Worm (Caenorhabditis elegans): ENCODE results near the gene T16H12.3.
"Not testable (repeated sequence)": the region's sequence is repeated elsewhere in the genome, so short reads cannot be mapped to it uniquely, and the experiment has no call there.

The T16H12.3 gene

ce11 chrIII:10053312-10053711 is 29.8 kb downstream of the T16H12.3 start, which contains the start of gene T16G12.12:
Gene T16G12.12 (plus strand): TSS chrIII:10053612.
- not testable (repeated sequence) for TF ChIP-seq W03F9.2, dao-5, him-1 (tag; optimal IDR thresholded peaks at IDR 0.05)

ce11 chrIII:10050321-10050720 is 32.8 kb downstream of the T16H12.3 start, which contains the start of gene T16G12.3:
Gene T16G12.3 (plus strand): TSS chrIII:10050621.
- not testable (repeated sequence) for TF ChIP-seq him-1, dao-5, W03F9.2 (tag; optimal IDR thresholded peaks at IDR 0.05)

ce11 chrIII:10049682-10050081 is 33.4 kb downstream of the T16H12.3 start, which contains the start of gene T16G12.1:
Gene T16G12.1 (minus strand): TSS chrIII:10049857.
- TF ChIP-seq dao-5 (tag; optimal IDR thresholded peaks at IDR 0.05) (no peak), W03F9.2 (tag; optimal IDR thresholded peaks at IDR 0.05) (no peak), him-1 (tag; optimal IDR thresholded peaks at IDR 0.05) (no peak)

ce11 chrIII:10040013-10040412 is 43.1 kb downstream of the T16H12.3 start, which contains the start of gene T16G12.7:
Gene T16G12.7 (minus strand): TSS chrIII:10040113.
- TF ChIP-seq W03F9.2 (tag; optimal IDR thresholded peaks at IDR 0.05) (no peak), dao-5 (tag; optimal IDR thresholded peaks at IDR 0.05) (no peak), him-1 (tag; optimal IDR thresholded peaks at IDR 0.05) (no peak)

DNA sequence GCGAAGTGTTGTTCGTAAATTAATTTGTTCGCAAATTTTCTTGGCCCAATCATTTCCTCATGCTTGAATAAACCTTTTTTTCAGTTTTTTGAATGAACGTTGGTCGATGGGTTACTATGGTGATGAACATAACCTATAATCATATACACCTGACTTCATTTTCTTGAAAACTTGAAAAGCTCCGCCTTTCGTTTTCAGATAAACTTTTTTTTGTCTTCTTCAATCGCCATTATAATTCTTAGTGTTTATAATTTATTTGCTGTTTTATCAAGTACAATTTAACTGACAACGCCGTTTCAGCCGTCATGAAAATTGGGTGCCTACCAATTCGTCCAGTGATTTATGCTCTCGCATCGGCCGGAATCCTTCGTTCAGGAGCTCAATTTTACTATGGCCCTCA is 45.9 kb downstream of the T16H12.3 start, which contains the start of gene M04D8.7:
Gene M04D8.7, plus strand, starts transcription at position 301 of the 400 bp plus-strand sequence.
- no peak for TF ChIP-seq W03F9.2 (tag; optimal IDR thresholded peaks at IDR 0.05)
- no peak for TF ChIP-seq dao-5 (tag; optimal IDR thresholded peaks at IDR 0.05)
- no peak for TF ChIP-seq him-1 (tag; optimal IDR thresholded peaks at IDR 0.05)

DNA sequence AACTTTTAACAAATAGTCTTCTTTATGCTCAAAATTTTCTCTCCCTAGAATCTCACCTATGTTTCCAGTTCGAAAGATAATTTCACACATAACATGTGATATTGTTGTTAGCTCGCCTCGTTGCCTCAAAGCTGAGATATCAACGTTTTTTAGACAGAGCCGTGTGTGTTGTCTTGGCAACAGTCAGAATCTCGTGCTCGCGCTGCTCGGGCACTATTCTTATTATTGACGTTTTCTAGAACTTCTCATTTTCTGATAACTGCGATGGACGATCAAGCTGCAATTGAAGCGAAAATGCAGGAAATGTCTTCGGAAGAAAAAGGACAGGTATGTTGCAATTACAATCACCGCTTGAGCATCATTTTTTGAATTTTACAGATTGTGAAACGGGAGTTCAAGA is 47.3 kb downstream of the T16H12.3 start, which contains the start of gene xbx-3:
Gene xbx-3, plus strand, starts transcription at position 163 of the 400 bp plus-strand sequence.
- no peak for TF ChIP-seq W03F9.2 (tag; optimal IDR thresholded peaks at IDR 0.05)
- no peak for TF ChIP-seq him-1 (tag; optimal IDR thresholded peaks at IDR 0.05)
- TF ChIP-seq dao-5 (tag; optimal IDR thresholded peaks at IDR 0.05), result no peak

- no peak for TF ChIP-seq dao-5 (tag; optimal IDR thresholded peaks at IDR 0.05)
- no peak for TF ChIP-seq him-1 (tag; optimal IDR thresholded peaks at IDR 0.05)
Measured at ce11 chrIII:10033881-10034280, 49.2 kb downstream of the T16H12.3 start, which contains the start of gene M04D8.8. Gene M04D8.8 (plus strand): TSS chrIII:10034181.

DNA sequence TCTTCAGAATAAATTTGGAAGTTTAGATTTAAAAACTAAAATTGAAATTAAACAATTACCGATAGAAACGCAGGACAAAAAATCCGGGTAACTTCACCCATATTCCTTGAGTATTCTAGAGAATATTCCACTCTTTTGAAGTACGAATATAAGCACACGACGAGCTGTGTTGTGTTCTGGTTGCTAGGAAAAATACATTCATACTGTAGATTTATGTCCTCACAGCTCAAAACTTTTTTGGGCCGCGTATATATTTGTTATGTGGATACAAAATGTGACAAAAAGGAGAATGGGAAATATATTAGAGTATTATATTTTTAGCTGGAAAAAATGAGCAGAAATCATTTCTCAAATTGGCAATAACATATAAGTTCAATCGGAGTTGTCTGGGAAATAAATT is 49.9 kb downstream of the T16H12.3 start, which contains the start of gene M04D8.5:
Gene M04D8.5, minus strand, starts transcription at position 101 of the 400 bp plus-strand sequence.
- TF ChIP-seq W03F9.2 (tag; optimal IDR thresholded peaks at IDR 0.05), result no peak
- no peak for TF ChIP-seq him-1 (tag; optimal IDR thresholded peaks at IDR 0.05)
- TF ChIP-seq dao-5 (tag; optimal IDR thresholded peaks at IDR 0.05), result no peak

Data from whole organism, L4/young adult.